Fruit fly (Drosophila melanogaster): ENCODE data around the gene Edem1.
A peak's percentile ranks its signal among the peaks of the same experiment; 100 is the strongest.

Gene Edem1

DNA sequence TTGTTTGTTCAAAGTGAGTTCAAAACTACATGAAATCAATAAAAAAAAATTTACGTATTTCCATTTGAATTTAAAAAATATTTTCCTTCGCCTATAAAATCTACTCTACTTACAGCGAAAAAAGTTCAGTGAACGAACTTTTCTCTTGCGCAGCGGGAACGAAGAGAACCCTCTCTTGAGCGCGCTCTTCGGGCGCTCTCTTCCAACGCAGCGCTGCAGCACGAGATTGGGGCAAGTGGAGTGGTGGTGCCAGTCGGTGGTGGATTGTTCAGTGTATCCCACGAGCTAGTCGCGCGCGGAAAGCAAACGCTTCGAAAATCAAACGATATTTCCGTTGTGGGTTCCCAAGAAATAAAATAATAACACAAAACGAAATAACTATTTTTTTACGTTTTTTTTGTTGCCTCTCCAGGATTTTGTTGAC, 33.1 kb upstream of the Edem1 start, which contains the start of gene Hr4 (continued):
- TF ChIP-seq bbx (GFP tag; IDR thresholded peaks at IDR 0.05; ENCODE audit: partially characterized antibody): 0 out of 2 replicates have a peak, but pooled peaks have one; percentile 23
- peak; percentile 13 for TF ChIP-seq HLHmδ (GFP tag; optimal IDR thresholded peaks at IDR 0.05)
- TF ChIP-seq CG6683 (GFP tag; optimal IDR thresholded peaks at IDR 0.05): no peak
- peak; percentile 26 for TF ChIP-seq CTCF (GFP tag; optimal IDR thresholded peaks at IDR 0.05)
- TF ChIP-seq CG5953 (GFP tag; IDR thresholded peaks at IDR 0.05): no peak
- TF ChIP-seq Sin3A (optimal IDR thresholded peaks at IDR 0.05): no peak
- peak; percentile 99 for TF ChIP-seq CG3163 (GFP tag; optimal IDR thresholded peaks at IDR 0.05)
- TF ChIP-seq pnt (GFP tag; optimal IDR thresholded peaks at IDR 0.05): no peak
- peak; percentile 68 for TF ChIP-seq nom (GFP tag; optimal IDR thresholded peaks at IDR 0.05)
- TF ChIP-seq CG10565 (GFP tag; optimal IDR thresholded peaks at IDR 0.05): no peak
- no peak for TF ChIP-seq Sox100B (GFP tag; optimal IDR thresholded peaks at IDR 0.05)
- TF ChIP-seq CG12769 (tag; optimal IDR thresholded peaks at IDR 0.05): no peak
- no peak for TF ChIP-seq toy (GFP tag; IDR thresholded peaks at IDR 0.05)
- TF ChIP-seq CG5245 (GFP tag; optimal IDR thresholded peaks at IDR 0.05): no peak
- TF ChIP-seq Stat92E (GFP tag; optimal IDR thresholded peaks at IDR 0.05): peak in 1 of 3 experiments; percentile 40
- TF ChIP-seq CG4730 (GFP tag; IDR thresholded peaks at IDR 0.05): no peak
- no peak for TF ChIP-seq schlank (tag; optimal IDR thresholded peaks at IDR 0.05)
- no peak for TF ChIP-seq CG4820 (GFP tag; optimal IDR thresholded peaks at IDR 0.05)
- TF ChIP-seq bsh (GFP tag; optimal IDR thresholded peaks at IDR 0.05): peak in 1 of 2 experiments; percentile 11
- TF ChIP-seq CG2202 (tag; optimal IDR thresholded peaks at IDR 0.05): no peak
- no peak for TF ChIP-seq vfl (GFP tag; optimal IDR thresholded peaks at IDR 0.05)
- TF ChIP-seq rib (GFP tag; IDR thresholded peaks at IDR 0.05): 0 out of 2 replicates have a peak, but pooled peaks have one; percentile 14

DNA sequence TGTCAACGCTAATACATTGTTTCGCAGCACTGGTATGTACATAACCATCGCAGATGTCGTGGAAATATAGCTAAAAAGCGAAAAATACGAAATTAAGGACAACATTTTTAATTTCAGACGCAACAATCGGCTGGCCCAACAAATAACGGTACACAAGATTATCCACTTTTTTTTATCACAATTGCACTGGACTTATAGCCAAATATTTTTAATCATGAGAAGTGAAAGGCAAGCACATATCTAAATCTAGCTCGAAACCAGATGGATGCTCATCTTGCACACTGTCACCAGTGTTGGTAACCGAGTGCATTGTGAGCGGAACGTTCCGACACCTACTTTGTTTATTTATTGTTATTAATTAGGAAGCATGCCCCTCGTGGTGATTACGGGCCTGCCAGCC, 31.4 kb upstream of the Edem1 start, which contains the start of the genes CG3857 and CG3587:
Gene CG3857 (minus strand): TSS at position 21 of the 400 bp plus-strand sequence.
Gene CG3587 (plus strand): TSS at position 288 of the 400 bp plus-strand sequence.
- TF ChIP-seq CG17186 (GFP tag; optimal IDR thresholded peaks at IDR 0.05): peak; percentile 53
- no peak for TF ChIP-seq kah (GFP tag; optimal IDR thresholded peaks at IDR 0.05)
- TF ChIP-seq CG12155 (GFP tag; optimal IDR thresholded peaks at IDR 0.05): peak; percentile 68
- peak; percentile 90 for TF ChIP-seq fu2 (GFP tag; optimal IDR thresholded peaks at IDR 0.05)
- peak; percentile 77 for TF ChIP-seq CG2712 (tag; optimal IDR thresholded peaks at IDR 0.05)
- TF ChIP-seq CG15011 (GFP tag; optimal IDR thresholded peaks at IDR 0.05): peak; percentile 28
- TF ChIP-seq CG17829 (tag; optimal IDR thresholded peaks at IDR 0.05): peak; percentile 74
- no peak for TF ChIP-seq sqz (GFP tag; optimal IDR thresholded peaks at IDR 0.05)
- TF ChIP-seq aop (GFP tag; IDR thresholded peaks at IDR 0.05): no peak
- no peak for TF ChIP-seq CG17912 (GFP tag; optimal IDR thresholded peaks at IDR 0.05)
- TF ChIP-seq CG10462 (GFP tag; optimal IDR thresholded peaks at IDR 0.05): peak; percentile 62
- no peak for TF ChIP-seq CG3838 (GFP tag; optimal IDR thresholded peaks at IDR 0.05)
- no peak for TF ChIP-seq ato (GFP tag; IDR thresholded peaks at IDR 0.05; ENCODE audit: partially characterized antibody)
- no peak for TF ChIP-seq CG10321 (GFP tag; IDR thresholded peaks at IDR 0.05)
- TF ChIP-seq esg (GFP tag; conservative IDR thresholded peaks at IDR 0.05): peak; percentile 57
- TF ChIP-seq so (GFP tag; IDR thresholded peaks at IDR 0.05): no peak; the same call in 2 of the 3 replicates
- TF ChIP-seq CG34376 (GFP tag; optimal IDR thresholded peaks at IDR 0.05): peak; percentile 39
- no peak for TF ChIP-seq D (optimal IDR thresholded peaks at IDR 0.05)
- TF ChIP-seq D (GFP tag; optimal IDR thresholded peaks at IDR 0.05): peak; percentile 35
- peak; percentile 50 for TF ChIP-seq crc (GFP tag; optimal IDR thresholded peaks at IDR 0.05)
- TF ChIP-seq CG11398 (GFP tag; optimal IDR thresholded peaks at IDR 0.05): peak; percentile 80
- TF ChIP-seq CG12071 (GFP tag; optimal IDR thresholded peaks at IDR 0.05): no peak
- TF ChIP-seq bcd (GFP tag; optimal IDR thresholded peaks at IDR 0.05): peak; percentile 69
- peak; percentile 71 for TF ChIP-seq phol (tag; optimal IDR thresholded peaks at IDR 0.05)
- TF ChIP-seq CG34422 (GFP tag; IDR thresholded peaks at IDR 0.05): peak; percentile 62; the same call in 2 of the 3 replicates
- peak; percentile 65 for TF ChIP-seq Tbp (GFP tag; optimal IDR thresholded peaks at IDR 0.05)
- TF ChIP-seq CG4617 (GFP tag; optimal IDR thresholded peaks at IDR 0.05; ENCODE audit: borderline replicate concordance): peak; percentile 89
- TF ChIP-seq bbx (GFP tag; IDR thresholded peaks at IDR 0.05; ENCODE audit: partially characterized antibody): no peak
- TF ChIP-seq usp (GFP tag; optimal IDR thresholded peaks at IDR 0.05): no peak
- 0 out of 2 replicates have a peak, but pooled peaks have one; percentile 18 for TF ChIP-seq ap (GFP tag; IDR thresholded peaks at IDR 0.05)
- peak; percentile 58 for TF ChIP-seq Dad (GFP tag; optimal IDR thresholded peaks at IDR 0.05)
